Worm (Caenorhabditis elegans) whole organism, L4 larva: ENCODE results near the gene acly-2.
A peak's percentile ranks its signal among the peaks of the same experiment; 100 is the strongest.

Experiments used
- D1046.2 ChIP-seq: fragments of 200-800 bp; sonication (Bioruptor generic); IDR thresholded peaks from 2 replicates; pipeline ENCODE4 v1.3.6; 2022; ENCODE audit warnings: missing genetic modification characterization, missing compliant biosample characterization
- F37D6.2 ChIP-seq: sonication (generic microtip); optimal IDR thresholded peaks from 2 replicates; lab custom pipeline; 2016; ENCODE audit warnings: mild to moderate bottlenecking, missing genetic modification characterization, missing compliant biosample characterization
- R02D3.7 ChIP-seq: fragments of 150-350 bp; sonication (generic microtip); optimal IDR thresholded peaks from 3 replicates; lab custom pipeline; 2014; ENCODE audit warnings: missing biosample characterization, missing genetic modification characterization
- T20F7.1 ChIP-seq: fragments of 200-800 bp; sonication (Bioruptor generic); optimal IDR thresholded peaks from 2 replicates; lab custom pipeline; 2018; ENCODE audit warnings: mild to moderate bottlenecking, missing genetic modification characterization, missing compliant biosample characterization
- Y105C5A.15 ChIP-seq: fragments of 200-800 bp; sonication (Bioruptor generic); IDR thresholded peaks from 2 replicates; pipeline ENCODE4 v1.3.6; 2022; ENCODE audit warnings: missing genetic modification characterization, missing compliant biosample characterization
- aha-1 ChIP-seq: fragments of 150-350 bp; peaks from one replicate; lab custom pipeline; 2014; ENCODE audit warnings: missing biosample characterization, missing genetic modification characterization
- aly-2 ChIP-seq: sonication (generic microtip); optimal IDR thresholded peaks from 2 replicates; lab custom pipeline; 2018; ENCODE audit warnings: missing biosample characterization, missing genetic modification characterization
- attf-4 ChIP-seq: sonication (generic microtip); optimal IDR thresholded peaks from 3 replicates; lab custom pipeline; 2017; ENCODE audit warnings: missing biosample characterization, missing genetic modification characterization
- ceh-20 ChIP-seq: fragments of 200-800 bp; sonication (Bioruptor generic); IDR thresholded peaks from 2 replicates; pipeline ENCODE4 v1.3.6; 2022; ENCODE audit warnings: missing genetic modification reagents, missing genetic modification characterization, missing compliant biosample characterization
- ceh-32 ChIP-seq: sonication (generic microtip); optimal IDR thresholded peaks from 2 replicates; lab custom pipeline; 2016; ENCODE audit warnings: mild to moderate bottlenecking, missing genetic modification characterization, missing compliant biosample characterization; ENCODE audit not compliant: poor library complexity
- ceh-44 ChIP-seq: fragments of 200-800 bp; sonication (Bioruptor generic); IDR thresholded peaks from 2 replicates; pipeline ENCODE4 v1.3.6; 2022; ENCODE audit warnings: missing genetic modification reagents, missing genetic modification characterization, missing compliant biosample characterization
- ceh-62 ChIP-seq: sonication (generic microtip); optimal IDR thresholded peaks from 2 replicates; lab custom pipeline; 2017; ENCODE audit warnings: missing biosample characterization, missing genetic modification characterization
- ceh-82 ChIP-seq: sonication (generic microtip); optimal IDR thresholded peaks from 2 replicates; lab custom pipeline; 2017; ENCODE audit warnings: missing biosample characterization, missing genetic modification characterization
- dmd-6 ChIP-seq: fragments of 200-800 bp; sonication (Bioruptor generic); IDR thresholded peaks from 2 replicates; pipeline ENCODE4 v1.3.6; 2022; ENCODE audit warnings: missing genetic modification reagents, missing genetic modification characterization, missing compliant biosample characterization
- dmd-8 ChIP-seq: fragments of 200-800 bp; sonication (Bioruptor generic); IDR thresholded peaks from 2 replicates; pipeline ENCODE4 v1.3.6; 2022; ENCODE audit warnings: missing genetic modification characterization, missing compliant biosample characterization
- duxl-1 ChIP-seq: sonication (generic microtip); optimal IDR thresholded peaks from 2 replicates; lab custom pipeline; 2016; ENCODE audit warnings: mild to moderate bottlenecking, missing genetic modification characterization, moderate library complexity, missing compliant biosample characterization; ENCODE audit not compliant: poor library complexity
- hlh-11 ChIP-seq: fragments of 200-800 bp; sonication (Bioruptor generic); optimal IDR thresholded peaks from 2 replicates; lab custom pipeline; 2018; ENCODE audit warnings: mild to moderate bottlenecking, missing genetic modification characterization, missing compliant biosample characterization
- jun-1 ChIP-seq: fragments of 150-350 bp; optimal IDR thresholded peaks from 2 replicates; lab custom pipeline; 2014; ENCODE audit warnings: missing biosample characterization, missing genetic modification reagents, missing genetic modification characterization
- lin-15B ChIP-seq: fragments of 150-350 bp; sonication (generic microtip); optimal IDR thresholded peaks from 3 replicates; lab custom pipeline; 2014; ENCODE audit warnings: missing biosample characterization, missing genetic modification characterization
- lin-29 ChIP-seq: fragments of 200-800 bp; sonication (Bioruptor generic); IDR thresholded peaks from 2 replicates; pipeline ENCODE4 v1.3.6; 2022; ENCODE audit warnings: missing genetic modification reagents, missing genetic modification characterization, missing compliant biosample characterization
- lin-39 ChIP-seq: fragments of 150-350 bp; optimal IDR thresholded peaks from 2 replicates; lab custom pipeline; 2014; ENCODE audit warnings: missing biosample characterization, missing genetic modification reagents, missing genetic modification characterization
- lir-3 ChIP-seq: sonication (generic microtip); optimal IDR thresholded peaks from 2 replicates; lab custom pipeline; 2016; ENCODE audit warnings: mild to moderate bottlenecking, missing genetic modification characterization, missing compliant biosample characterization
- madf-9 ChIP-seq: fragments of 200-800 bp; sonication (Bioruptor generic); conservative IDR thresholded peaks from 2 replicates; pipeline ENCODE4 v1.3.6; 2022; ENCODE audit warnings: missing genetic modification reagents, missing genetic modification characterization, missing compliant biosample characterization
- mdt-29 ChIP-seq: fragments of 200-800 bp; sonication (Bioruptor generic); IDR thresholded peaks from 2 replicates; pipeline ENCODE4 v1.3.6; 2022; ENCODE audit warnings: missing genetic modification reagents, missing genetic modification characterization, missing compliant biosample characterization
- mep-1 ChIP-seq: fragments of 150-350 bp; sonication (generic microtip); optimal IDR thresholded peaks from 3 replicates; lab custom pipeline; 2014; ENCODE audit warnings: missing biosample characterization, missing genetic modification characterization
- mxl-2 ChIP-seq: fragments of 200-800 bp; sonication (Bioruptor generic); conservative IDR thresholded peaks from 2 replicates; pipeline ENCODE4 v1.3.6; 2022; ENCODE audit warnings: missing genetic modification reagents, missing genetic modification characterization, missing compliant biosample characterization
- nhr-111 ChIP-seq: fragments of 200-800 bp; sonication (Bioruptor generic); optimal IDR thresholded peaks from 2 replicates; lab custom pipeline; 2018; ENCODE audit warnings: mild to moderate bottlenecking, missing genetic modification characterization, missing compliant biosample characterization
- nhr-28 ChIP-seq: fragments of 150-350 bp; optimal IDR thresholded peaks from 2 replicates; lab custom pipeline; 2014; ENCODE audit warnings: missing biosample characterization, missing genetic modification characterization
- nhr-41 ChIP-seq: fragments of 200-800 bp; sonication (Bioruptor generic); IDR thresholded peaks from 2 replicates; pipeline ENCODE4 v1.3.6; 2022; ENCODE audit warnings: missing genetic modification reagents, missing genetic modification characterization, missing compliant biosample characterization
- nhr-42 ChIP-seq: fragments of 200-800 bp; sonication (Bioruptor generic); IDR thresholded peaks from 2 replicates; pipeline ENCODE4 v1.3.6; 2022; ENCODE audit warnings: missing genetic modification characterization, missing compliant biosample characterization
- nhr-6 ChIP-seq: fragments of 150-350 bp; optimal IDR thresholded peaks from 2 replicates; lab custom pipeline; 2014; ENCODE audit warnings: missing biosample characterization, missing genetic modification characterization
- nhr-77 ChIP-seq: fragments of 150-350 bp; optimal IDR thresholded peaks from 2 replicates; lab custom pipeline; 2014; ENCODE audit warnings: missing biosample characterization, missing genetic modification characterization
- php-3 ChIP-seq: fragments of 200-800 bp; sonication (Bioruptor generic); IDR thresholded peaks from 2 replicates; pipeline ENCODE4 v1.3.6; 2022; ENCODE audit warnings: missing genetic modification reagents, missing genetic modification characterization, missing compliant biosample characterization
- pqm-1 ChIP-seq: sonication (generic microtip); optimal IDR thresholded peaks from 2 replicates; lab custom pipeline; 2017; ENCODE audit warnings: missing biosample characterization, missing genetic modification characterization
- rbr-2 ChIP-seq: sonication (generic microtip); optimal IDR thresholded peaks from 2 replicates; lab custom pipeline; 2016; ENCODE audit warnings: missing genotype, missing genetic modification characterization, missing compliant biosample characterization
- saeg-2 ChIP-seq: fragments of 200-800 bp; sonication (Bioruptor generic); IDR thresholded peaks from 2 replicates; pipeline ENCODE4 v1.3.6; 2022; ENCODE audit warnings: missing genetic modification reagents, missing genetic modification characterization, missing compliant biosample characterization
- skn-1 ChIP-seq: fragments of 150-350 bp; optimal IDR thresholded peaks from 2 replicates; lab custom pipeline; 2014; ENCODE audit warnings: missing biosample characterization, missing genetic modification characterization
- spr-3 ChIP-seq: fragments of 200-800 bp; sonication (Bioruptor generic); optimal IDR thresholded peaks from 2 replicates; lab custom pipeline; 2018; ENCODE audit warnings: mild to moderate bottlenecking, missing genetic modification characterization, missing compliant biosample characterization
- tag-97 ChIP-seq: fragments of 200-800 bp; sonication (Bioruptor generic); IDR thresholded peaks from 2 replicates; pipeline ENCODE4 v1.3.6; 2022; ENCODE audit warnings: missing genetic modification characterization, missing compliant biosample characterization
- unc-39 ChIP-seq: sonication (generic microtip); optimal IDR thresholded peaks from 2 replicates; lab custom pipeline; 2017; ENCODE audit warnings: missing biosample characterization, missing genetic modification characterization
- unc-62 ChIP-seq, 3 experiments: fragments of 150-350 bp in 1 of 3; sonication (generic microtip); optimal IDR thresholded peaks in 2 of 3; peaks in 1 of 3; 1 replicate in 1 of 3; 2 replicates in 2 of 3; lab custom pipeline; 2014 to 2017; ENCODE audit warnings: missing biosample characterization in 3 of 3, missing genetic modification characterization in 3 of 3, missing genetic modification reagents in 3 of 3, missing genotype in 1 of 3
- vab-7 ChIP-seq: fragments of 200-800 bp; sonication (Bioruptor generic); IDR thresholded peaks from 2 replicates; pipeline ENCODE4 v1.3.6; 2022; ENCODE audit warnings: missing genetic modification reagents, missing genetic modification characterization, missing compliant biosample characterization
- zag-1 ChIP-seq: fragments of 150-350 bp; optimal IDR thresholded peaks from 2 replicates; lab custom pipeline; 2014; ENCODE audit warnings: missing biosample characterization, missing genetic modification characterization
- zfp-2 ChIP-seq: sonication (generic microtip); optimal IDR thresholded peaks from 2 replicates; lab custom pipeline; 2016; ENCODE audit warnings: mild to moderate bottlenecking, missing genetic modification characterization, missing compliant biosample characterization
- zfp-3 ChIP-seq: fragments of 200-800 bp; sonication (Bioruptor generic); conservative IDR thresholded peaks from 2 replicates; pipeline ENCODE4 v1.3.6; 2022; ENCODE audit warnings: missing genetic modification reagents, missing genetic modification characterization, missing compliant biosample characterization
- zip-11 ChIP-seq: fragments of 200-800 bp; sonication (Bioruptor generic); IDR thresholded peaks from 2 replicates; pipeline ENCODE4 v1.3.6; 2022; ENCODE audit warnings: missing genetic modification characterization, missing compliant biosample characterization
- zip-2 ChIP-seq: fragments of 150-350 bp; optimal IDR thresholded peaks from 2 replicates; lab custom pipeline; 2014; ENCODE audit warnings: missing biosample characterization, missing genetic modification characterization

The acly-2 gene

ce11 chrV:13081197-13081747 lies 35.0 kb upstream of the acly-2 start (continued):
- TF ChIP-seq T20F7.1 (GFP tag; lab: Kevin White, UChicago) = peak; percentile 20
- TF ChIP-seq skn-1 (tag; lab: Kevin White, UChicago) = no peak
- TF ChIP-seq attf-4 = no peak
- no peak for TF ChIP-seq spr-3 (GFP tag; lab: Kevin White, UChicago)
- no peak for TF ChIP-seq nhr-111 (GFP tag; lab: Kevin White, UChicago)
- TF ChIP-seq jun-1 (tag; lab: Kevin White, UChicago) = no peak
- peak in 1 of 2 experiments; percentile 99 for TF ChIP-seq unc-62 (GFP tag; optimal IDR thresholded peaks at IDR 0.05 in 1 of 2; lab: Kevin White, UChicago)
- no peak for TF ChIP-seq unc-62 (tag; optimal IDR thresholded peaks at IDR 0.05; lab: Kevin White, UChicago)
- peak; percentile 81 for TF ChIP-seq nhr-28
- peak; percentile 23 for TF ChIP-seq pqm-1 (tag; lab: Kevin White, UChicago)
- TF ChIP-seq zag-1 (tag; lab: Kevin White, UChicago) = no peak
- no peak for TF ChIP-seq dmd-8 (GFP tag; lab: Robert Waterston, UW)
- no peak for TF ChIP-seq ceh-62 (tag; lab: Kevin White, UChicago)
- no peak for TF ChIP-seq nhr-42 (GFP tag; lab: Robert Waterston, UW)
- TF ChIP-seq lin-15B = no peak
- TF ChIP-seq tag-97 (GFP tag; lab: Robert Waterston, UW) = no peak
- TF ChIP-seq hlh-11 (tag; lab: Kevin White, UChicago) = peak; percentile 90
- no peak for TF ChIP-seq Y105C5A.15 (GFP tag; lab: Robert Waterston, UW)
- no peak for TF ChIP-seq zip-11

ce11 chrV:13082442-13083126 lies 33.7 kb upstream of the acly-2 start, which contains the start of gene C34B4.2:
TSS of gene C34B4.2 (plus strand) at chrV:13083055.
- TF ChIP-seq dmd-8 (GFP tag; lab: Robert Waterston, UW) (no peak), zip-2 (tag; lab: Kevin White, UChicago) (no peak), zfp-2 (tag; lab: Kevin White, UChicago) (no peak), pqm-1 (tag; lab: Kevin White, UChicago) (no peak), unc-39 (tag; lab: Kevin White, UChicago) (no peak), ceh-82 (tag; lab: Kevin White, UChicago) (no peak), zag-1 (tag; lab: Kevin White, UChicago) (no peak), saeg-2 (GFP tag; lab: Robert Waterston, UW) (no peak), rbr-2 (peak; percentile 3), duxl-1 (tag; lab: Kevin White, UChicago) (no peak), lin-39 (no peak), ceh-44 (GFP tag; lab: Robert Waterston, UW) (no peak), madf-9 (GFP tag; lab: Robert Waterston, UW) (no peak), nhr-6 (no peak), mep-1 (tag; lab: Kevin White, UChicago) (peak; percentile 75), lir-3 (no peak), R02D3.7 (tag; lab: Kevin White, UChicago) (no peak), vab-7 (GFP tag; lab: Robert Waterston, UW) (no peak), ceh-20 (GFP tag; lab: Robert Waterston, UW) (no peak; the same call in 1 of the 2 replicates), hlh-11 (tag; lab: Kevin White, UChicago) (peak; percentile 90), F37D6.2 (tag; lab: Kevin White, UChicago) (no peak), attf-4 (no peak), lin-29 (GFP tag; lab: Robert Waterston, UW) (no peak), ceh-62 (tag; lab: Kevin White, UChicago) (no peak), zfp-3 (no peak), mdt-29 (GFP tag; lab: Robert Waterston, UW) (peak; percentile 38; the same call in 1 of the 2 replicates), nhr-42 (GFP tag; lab: Robert Waterston, UW) (no peak), D1046.2 (GFP tag; lab: Robert Waterston, UW) (no peak), aly-2 (tag; lab: Kevin White, UChicago) (no peak), dmd-6 (peak; percentile 79), php-3 (GFP tag; lab: Robert Waterston, UW) (no peak), Y105C5A.15 (GFP tag; lab: Robert Waterston, UW) (no peak), aha-1 (tag; lab: Kevin White, UChicago) (peak; percentile 100), zip-11 (no peak), mxl-2 (GFP tag; lab: Robert Waterston, UW) (no peak), skn-1 (tag; lab: Kevin White, UChicago) (no peak), nhr-111 (GFP tag; lab: Kevin White, UChicago) (no peak), ceh-32 (no peak), nhr-41 (GFP tag; lab: Robert Waterston, UW) (no peak), nhr-77 (tag; lab: Kevin White, UChicago) (peak; percentile 5)
